Worm (Caenorhabditis elegans): ENCODE results near the gene ZC262.2.
"Not testable (repeated sequence)": the region's sequence is repeated elsewhere in the genome, so short reads cannot be mapped to it uniquely, and the experiment has no call there.

ZC262.2 gene

DNA sequence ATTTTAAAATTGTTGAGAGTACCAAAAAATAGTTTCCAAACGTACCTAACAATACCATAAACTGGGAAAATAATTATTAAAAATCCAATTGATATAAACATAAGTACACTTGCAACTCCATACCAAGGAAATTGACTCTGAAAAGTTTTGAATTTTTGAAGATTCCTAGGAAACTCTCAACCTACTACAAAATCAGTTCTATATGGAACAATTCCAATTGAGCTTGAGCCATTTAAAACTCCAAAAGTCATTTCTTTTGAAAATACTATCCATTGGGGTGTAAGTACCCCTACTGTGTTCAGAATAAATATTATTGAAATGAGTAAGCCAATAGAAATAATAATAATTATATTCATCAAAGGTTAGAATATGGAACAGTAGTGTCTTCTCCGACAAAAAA, 7.5 kb downstream of the ZC262.2 start, which contains the start of gene clc-28:
Gene clc-28, minus strand, starts transcription at position 101 of the 400 bp plus-strand sequence.
- TF ChIP-seq mls-2, lin-13, nhr-237 (tag; optimal IDR thresholded peaks at IDR 0.05): not testable (repeated sequence)

DNA sequence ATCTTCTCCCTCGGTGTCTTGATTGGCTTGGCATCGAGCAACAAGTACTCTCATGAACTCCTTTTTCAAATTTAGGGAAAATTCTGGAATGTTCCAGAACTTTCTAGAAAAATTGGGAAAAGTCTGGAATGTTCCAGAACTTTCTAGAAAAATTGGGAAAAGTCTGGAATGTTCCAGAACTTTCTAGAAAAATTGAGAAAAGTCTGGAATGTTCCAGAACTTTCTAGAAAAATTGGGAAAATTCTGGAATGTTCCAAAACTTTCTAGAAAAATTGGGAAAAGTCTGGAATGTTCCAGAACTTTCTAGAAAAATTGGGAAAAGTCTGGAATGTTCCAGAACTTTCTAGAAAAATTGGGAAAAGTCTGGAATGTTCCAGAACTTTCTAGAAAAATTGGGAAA, 12.4 kb downstream of the ZC262.2 start, which contains the start of gene ZC262.7:
Gene ZC262.7, minus strand, starts transcription at position 54 of the 400 bp plus-strand sequence.
- TF ChIP-seq sptf-1 (tag; optimal IDR thresholded peaks at IDR 0.05); unc-62 (GFP tag; optimal IDR thresholded peaks at IDR 0.05); pha-4 (tag; optimal IDR thresholded peaks at IDR 0.05): not testable (repeated sequence)

DNA sequence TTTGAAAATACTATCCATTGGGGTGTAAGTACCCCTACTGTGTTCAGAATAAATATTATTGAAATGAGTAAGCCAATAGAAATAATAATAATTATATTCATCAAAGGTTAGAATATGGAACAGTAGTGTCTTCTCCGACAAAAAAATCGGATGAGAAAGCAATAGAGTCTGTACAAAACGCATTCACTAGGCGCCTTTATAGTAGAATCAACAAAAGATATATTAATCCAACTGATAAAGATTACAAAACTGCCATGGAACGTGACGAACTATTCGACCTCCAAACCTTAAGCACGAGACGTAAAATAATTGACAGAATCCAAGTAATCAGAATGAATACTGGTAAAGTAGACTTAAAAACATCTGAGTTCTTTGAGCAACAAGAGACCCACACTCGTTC, 16.0 kb downstream of the ZC262.2 start, which contains the start of gene clc-29:
Gene clc-29, minus strand, starts transcription at position 101 of the 400 bp plus-strand sequence.
- not testable (repeated sequence) for TF ChIP-seq sem-2, lin-32, ceh-43 (GFP tag; optimal IDR thresholded peaks at IDR 0.05)

DNA sequence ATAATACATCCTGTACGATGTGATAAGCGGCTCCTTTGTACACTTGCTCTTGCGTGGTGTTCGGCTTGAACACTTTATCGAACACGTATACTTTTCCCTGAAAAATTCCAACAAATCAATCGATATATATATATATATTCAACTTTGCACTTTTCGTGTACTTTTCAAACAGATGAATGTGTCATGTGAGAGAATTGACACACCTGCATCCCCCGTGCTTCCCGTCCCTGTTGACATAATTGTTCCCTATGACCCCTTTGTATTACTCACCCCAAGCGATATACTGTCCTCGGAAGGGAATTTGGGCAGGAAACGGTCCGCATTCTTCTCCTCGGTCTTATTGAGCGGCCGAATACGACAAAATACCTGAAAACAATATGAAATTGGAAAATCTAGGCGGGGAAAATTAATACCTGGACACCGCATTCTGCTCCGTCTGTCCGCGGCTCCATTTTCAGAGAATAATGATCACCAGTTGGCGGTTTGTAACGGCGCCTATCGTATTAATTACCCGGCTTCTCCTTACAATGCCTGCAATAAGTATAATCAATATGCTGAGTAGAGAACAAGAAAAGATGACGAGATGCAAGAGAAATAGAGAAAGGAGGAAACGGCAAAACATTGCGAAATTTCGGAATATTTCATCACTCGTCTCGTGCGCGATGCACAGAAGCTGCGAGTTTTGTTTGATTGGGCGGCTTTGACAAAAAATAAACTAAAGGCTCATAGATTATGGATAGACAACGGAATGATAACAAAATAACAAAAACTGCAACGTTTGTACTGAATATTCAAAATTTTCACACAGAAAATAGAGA, 23.0 kb downstream of the ZC262.2 start, which contains the start of gene unc-116:
Gene unc-116, minus strand, starts transcription at position 531 of the 818 bp plus-strand sequence.
- TF ChIP-seq snpc-4 (tag; optimal IDR thresholded peaks at IDR 0.05) (no peak), ces-1 (GFP tag; optimal IDR thresholded peaks at IDR 0.05) (peak; percentile 50), ham-2 (GFP tag; optimal IDR thresholded peaks at IDR 0.05) (peak; percentile 11), flh-1 (GFP tag; optimal IDR thresholded peaks at IDR 0.05) (no peak), nhr-237 (tag; optimal IDR thresholded peaks at IDR 0.05) (peak; percentile 69), unc-62 (GFP tag; optimal IDR thresholded peaks at IDR 0.05) (no peak), elt-3 (tag; optimal IDR thresholded peaks at IDR 0.05) (peak; percentile 13), pha-4 (tag; optimal IDR thresholded peaks at IDR 0.05) (peak; percentile 78)

DNA sequence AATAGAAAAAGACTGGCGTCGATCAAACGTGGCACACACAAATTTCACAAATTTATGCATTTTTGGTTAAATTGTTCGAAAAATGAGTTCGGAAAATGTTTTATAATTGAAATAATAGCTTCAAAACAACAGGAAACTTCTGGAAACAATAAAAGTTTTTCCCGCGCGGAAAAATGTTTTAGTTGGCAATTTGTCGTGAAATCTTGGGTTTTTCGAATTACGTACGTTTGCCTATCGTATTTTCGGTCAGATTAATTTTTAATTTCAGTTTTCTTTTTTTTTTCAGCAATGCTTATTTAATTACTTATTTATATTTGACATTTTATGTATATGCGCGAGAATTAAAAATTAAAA, 23.6 kb downstream of the ZC262.2 start:
- no peak for TF ChIP-seq drap-1 (GFP tag; optimal IDR thresholded peaks at IDR 0.05)
- TF ChIP-seq ces-1 (GFP tag; optimal IDR thresholded peaks at IDR 0.05), result no peak
- TF ChIP-seq sptf-1 (tag; optimal IDR thresholded peaks at IDR 0.05), result no peak
- TF ChIP-seq lin-32 (GFP tag; optimal IDR thresholded peaks at IDR 0.05), result no peak
- TF ChIP-seq ham-2 (GFP tag; optimal IDR thresholded peaks at IDR 0.05), result no peak
- TF ChIP-seq nhr-237 (tag; optimal IDR thresholded peaks at IDR 0.05), result no peak
- no peak for TF ChIP-seq snpc-4 (tag; optimal IDR thresholded peaks at IDR 0.05)
- no peak for TF ChIP-seq elt-1 (tag; optimal IDR thresholded peaks at IDR 0.05; ENCODE audit: borderline replicate concordance, insufficient read depth)
- TF ChIP-seq lin-13 (tag; optimal IDR thresholded peaks at IDR 0.05), result no peak
- no peak for TF ChIP-seq ztf-11 (tag; optimal IDR thresholded peaks at IDR 0.05)
- no peak for TF ChIP-seq unc-62 (GFP tag; optimal IDR thresholded peaks at IDR 0.05)
- TF ChIP-seq ceh-83 (GFP tag; optimal IDR thresholded peaks at IDR 0.05), result no peak
- TF ChIP-seq flh-1 (GFP tag; optimal IDR thresholded peaks at IDR 0.05), result no peak
- no peak for TF ChIP-seq ceh-39 (tag; optimal IDR thresholded peaks at IDR 0.05)

DNA sequence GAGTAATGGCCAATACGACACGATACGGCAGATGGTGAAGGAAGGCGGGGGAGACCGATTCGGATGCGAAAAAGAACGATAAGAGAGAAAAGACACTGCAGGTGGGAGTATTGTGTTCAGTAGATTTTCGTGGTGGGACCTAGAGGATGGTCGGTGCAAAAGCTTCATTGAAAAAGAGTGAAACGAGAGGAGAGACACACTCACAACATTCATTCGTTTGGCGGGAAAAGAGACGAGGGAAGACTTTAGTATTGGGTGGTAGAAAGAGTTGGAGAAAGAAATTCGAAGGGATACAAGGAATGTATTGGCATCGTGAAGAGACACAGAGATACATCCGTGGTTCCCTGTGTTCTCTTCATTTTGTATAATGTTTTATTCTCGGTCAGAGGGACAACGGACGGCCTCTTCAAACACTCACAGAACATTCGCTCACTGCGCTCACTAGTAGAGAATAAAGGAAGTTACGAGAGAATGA, 24.6 kb downstream of the ZC262.2 start:
- TF ChIP-seq zip-8 (tag; optimal IDR thresholded peaks at IDR 0.05) (no peak), M03D4.4 (tag; optimal IDR thresholded peaks at IDR 0.05) (peak; percentile 31), lsy-2 (tag; optimal IDR thresholded peaks at IDR 0.05) (peak; percentile 35), nhr-76 (tag; optimal IDR thresholded peaks at IDR 0.05) (no peak), snpc-4 (tag; optimal IDR thresholded peaks at IDR 0.05) (no peak), bed-3 (GFP tag; optimal IDR thresholded peaks at IDR 0.05) (no peak), sptf-1 (tag; optimal IDR thresholded peaks at IDR 0.05) (no peak), lin-13 (tag; optimal IDR thresholded peaks at IDR 0.05) (no peak), mep-1 (tag; optimal IDR thresholded peaks at IDR 0.05) (peak; percentile 48), flh-1 (GFP tag; optimal IDR thresholded peaks at IDR 0.05) (no peak), unc-120 (tag; optimal IDR thresholded peaks at IDR 0.05; ENCODE audit: poor library complexity, severe bottlenecking) (peak; percentile 64), nhr-12 (tag; optimal IDR thresholded peaks at IDR 0.05) (no peak), nhr-28 (tag; optimal IDR thresholded peaks at IDR 0.05) (no peak), unc-62 (GFP tag; optimal IDR thresholded peaks at IDR 0.05) (peak; percentile 71), ces-1 (GFP tag; optimal IDR thresholded peaks at IDR 0.05) (peak; percentile 68), ztf-11 (tag; optimal IDR thresholded peaks at IDR 0.05) (no peak), lin-32 (GFP tag; optimal IDR thresholded peaks at IDR 0.05) (peak; percentile 47), mls-2 (tag; optimal IDR thresholded peaks at IDR 0.05) (peak; percentile 62), unc-39 (tag; optimal IDR thresholded peaks at IDR 0.05) (no peak), nhr-2 (tag; optimal IDR thresholded peaks at IDR 0.05) (no peak), blmp-1 (tag; optimal IDR thresholded peaks at IDR 0.05) (no peak), pha-4 (tag; optimal IDR thresholded peaks at IDR 0.05) (peak; percentile 33), drap-1 (GFP tag; optimal IDR thresholded peaks at IDR 0.05) (no peak), cnd-1 (tag; optimal IDR thresholded peaks at IDR 0.05) (peak; percentile 78), ceh-39 (tag; optimal IDR thresholded peaks at IDR 0.05) (no peak), tbx-8 (GFP tag; optimal IDR thresholded peaks at IDR 0.05) (no peak), nhr-237 (tag; optimal IDR thresholded peaks at IDR 0.05) (peak; percentile 28), ham-2 (GFP tag; optimal IDR thresholded peaks at IDR 0.05) (no peak), elt-1 (tag; optimal IDR thresholded peaks at IDR 0.05; ENCODE audit: borderline replicate concordance, insufficient read depth) (no peak), sem-2 (GFP tag; optimal IDR thresholded peaks at IDR 0.05) (no peak), mab-5 (tag; optimal IDR thresholded peaks at IDR 0.05) (no peak), elt-3 (tag; optimal IDR thresholded peaks at IDR 0.05) (no peak)
